Worm (Caenorhabditis elegans) whole organism, L1 larva: ENCODE data around the gene ccpp-6.

Source experiments
- F16B12.6 ChIP-seq: fragments of 150-350 bp; optimal IDR thresholded peaks from 2 replicates; lab custom pipeline; 2014; ENCODE audit warnings: missing biosample characterization, missing genetic modification characterization
- alr-1 ChIP-seq: fragments of 200-800 bp; sonication (Bioruptor generic); optimal IDR thresholded peaks from 2 replicates; lab custom pipeline; 2018; ENCODE audit warnings: borderline replicate concordance, mild to moderate bottlenecking, missing genetic modification characterization, missing compliant biosample characterization
- aly-2 ChIP-seq: fragments of 150-350 bp; optimal IDR thresholded peaks from 2 replicates; lab custom pipeline; 2014; ENCODE audit warnings: missing biosample characterization, missing genetic modification characterization
- ama-1 ChIP-seq: fragments of 150-350 bp; optimal IDR thresholded peaks from 2 replicates; lab custom pipeline; 2014
- blmp-1 ChIP-seq: fragments of 150-350 bp; optimal IDR thresholded peaks from 2 replicates; lab custom pipeline; 2014; ENCODE audit warnings: missing biosample characterization, missing genetic modification characterization
- ceh-63 ChIP-seq: fragments of 200-800 bp; sonication (Bioruptor generic); optimal IDR thresholded peaks from 2 replicates; lab custom pipeline; 2018; ENCODE audit warnings: mild to moderate bottlenecking, missing genetic modification characterization, missing compliant biosample characterization
- ceh-8 ChIP-seq: fragments of 200-800 bp; sonication (Bioruptor generic); optimal IDR thresholded peaks from 2 replicates; lab custom pipeline; 2018; ENCODE audit warnings: mild to moderate bottlenecking, missing genetic modification characterization, moderate library complexity, missing compliant biosample characterization
- ces-1 ChIP-seq: fragments of 150-350 bp; optimal IDR thresholded peaks from 2 replicates; lab custom pipeline; 2014; ENCODE audit warnings: missing biosample characterization, missing genetic modification reagents, missing genetic modification characterization
- dpl-1 ChIP-seq, 3 experiments: fragments of 150-350 bp in 2 of 3; sonication (generic microtip) in 1 of 3; optimal IDR thresholded peaks; 2 replicates each; lab custom pipeline; 2014 to 2017; ENCODE audit warnings: missing biosample characterization in 3 of 3, missing genetic modification characterization in 3 of 3, missing genetic modification reagents in 3 of 3
- efl-3 ChIP-seq: fragments of 200-800 bp; sonication (Bioruptor generic); optimal IDR thresholded peaks from 2 replicates; lab custom pipeline; 2018; ENCODE audit warnings: mild to moderate bottlenecking, missing genetic modification characterization, missing compliant biosample characterization
- elt-3 ChIP-seq, 6 experiments: fragments of 150-350 bp in 1 of 6; sonication (generic microtip); optimal IDR thresholded peaks; 2 replicates each; lab custom pipeline; 2017 to 2018; ENCODE audit warnings: missing biosample characterization in 6 of 6, missing genetic modification characterization in 6 of 6, inconsistent platforms in 1 of 6
- ets-5 ChIP-seq: fragments of 200-800 bp; sonication (Bioruptor generic); IDR thresholded peaks from 2 replicates; pipeline ENCODE4 v1.3.6; 2022; ENCODE audit warnings: missing genetic modification characterization, missing compliant biosample characterization
- fkh-8 ChIP-seq: sonication (generic microtip); optimal IDR thresholded peaks from 2 replicates; lab custom pipeline; 2016; ENCODE audit warnings: mild to moderate bottlenecking, missing genetic modification characterization, missing compliant biosample characterization
- grh-1 ChIP-seq: fragments of 200-800 bp; sonication (Bioruptor generic); IDR thresholded peaks from 2 replicates; pipeline ENCODE4 v1.3.6; 2022; ENCODE audit warnings: missing genetic modification reagents, missing genetic modification characterization, missing compliant biosample characterization
- hlh-17 ChIP-seq: fragments of 200-800 bp; sonication (Bioruptor generic); optimal IDR thresholded peaks from 2 replicates; lab custom pipeline; 2018; ENCODE audit warnings: missing genetic modification characterization, mild to moderate bottlenecking, missing compliant biosample characterization, moderate library complexity, borderline replicate concordance
- hlh-4 ChIP-seq: sonication (generic microtip); optimal IDR thresholded peaks from 2 replicates; lab custom pipeline; 2016; ENCODE audit warnings: mild to moderate bottlenecking, missing genetic modification characterization, missing compliant biosample characterization
- hpl-2 ChIP-seq: fragments of 150-350 bp; optimal IDR thresholded peaks from 2 replicates; lab custom pipeline; 2014; ENCODE audit warnings: missing biosample characterization, missing genetic modification reagents, missing genetic modification characterization
- isw-1 ChIP-seq: fragments of 200-800 bp; sonication (Bioruptor generic); IDR thresholded peaks from 2 replicates; pipeline ENCODE4 v1.3.6; 2022; ENCODE audit warnings: missing genetic modification characterization, missing compliant biosample characterization
- lin-13 ChIP-seq: fragments of 150-350 bp; optimal IDR thresholded peaks from 2 replicates; lab custom pipeline; 2014; ENCODE audit warnings: missing biosample characterization, missing genetic modification reagents, missing genetic modification characterization
- lin-14 ChIP-seq: fragments of 200-800 bp; sonication (Bioruptor generic); optimal IDR thresholded peaks from 2 replicates; lab custom pipeline; 2018; ENCODE audit warnings: mild to moderate bottlenecking, missing genetic modification characterization, moderate library complexity, missing compliant biosample characterization
- lin-15B ChIP-seq: fragments of 150-350 bp; sonication (generic microtip); optimal IDR thresholded peaks from 3 replicates; lab custom pipeline; 2014; ENCODE audit warnings: missing biosample characterization, missing genetic modification characterization
- lir-3 ChIP-seq: sonication (generic microtip); optimal IDR thresholded peaks from 2 replicates; lab custom pipeline; 2016; ENCODE audit warnings: mild to moderate bottlenecking, missing genetic modification characterization, moderate library complexity, missing compliant biosample characterization; ENCODE audit not compliant: poor library complexity
- lsy-2 ChIP-seq, 2 experiments: fragments of 150-350 bp; optimal IDR thresholded peaks; 2 replicates each; lab custom pipeline; 2014; ENCODE audit warnings: missing biosample characterization in 2 of 2, missing genetic modification characterization in 2 of 2
- mab-9 ChIP-seq: fragments of 200-800 bp; sonication (Bioruptor generic); IDR thresholded peaks from 2 replicates; pipeline ENCODE4 v1.3.6; 2022; ENCODE audit warnings: missing genetic modification reagents, missing genetic modification characterization, missing compliant biosample characterization
- nhr-11 ChIP-seq: fragments of 150-350 bp; optimal IDR thresholded peaks from 2 replicates; lab custom pipeline; 2014; ENCODE audit warnings: missing biosample characterization, missing genetic modification characterization
- nhr-237 ChIP-seq: fragments of 150-350 bp; optimal IDR thresholded peaks from 2 replicates; lab custom pipeline; 2014; ENCODE audit warnings: missing biosample characterization, missing genetic modification characterization
- nhr-47 ChIP-seq: sonication (generic microtip); optimal IDR thresholded peaks from 2 replicates; lab custom pipeline; 2016; ENCODE audit warnings: mild to moderate bottlenecking, missing genetic modification characterization, moderate library complexity, missing compliant biosample characterization
- nhr-71 ChIP-seq: sonication (generic microtip); optimal IDR thresholded peaks from 2 replicates; lab custom pipeline; 2016; ENCODE audit warnings: mild to moderate bottlenecking, missing genetic modification characterization, moderate library complexity, missing compliant biosample characterization
- nhr-76 ChIP-seq: sonication (generic microtip); optimal IDR thresholded peaks from 2 replicates; lab custom pipeline; 2017; ENCODE audit warnings: missing biosample characterization, missing genetic modification characterization
- nhr-77 ChIP-seq: fragments of 150-350 bp; optimal IDR thresholded peaks from 2 replicates; lab custom pipeline; 2014; ENCODE audit warnings: missing biosample characterization, missing genetic modification characterization
- nhr-85 ChIP-seq: sonication (generic microtip); peaks from one replicate; lab custom pipeline; 2016; ENCODE audit warnings: missing genetic modification characterization, inconsistent platforms, missing compliant biosample characterization
- pax-3 ChIP-seq: fragments of 200-800 bp; sonication (Bioruptor generic); optimal IDR thresholded peaks from 2 replicates; lab custom pipeline; 2018; ENCODE audit warnings: mild to moderate bottlenecking, missing genetic modification characterization, moderate library complexity, missing compliant biosample characterization
- skn-1 ChIP-seq: fragments of 150-350 bp; optimal IDR thresholded peaks from 2 replicates; lab custom pipeline; 2014; ENCODE audit warnings: missing biosample characterization, missing genetic modification characterization
- snu-23 ChIP-seq: sonication (generic microtip); optimal IDR thresholded peaks from 2 replicates; lab custom pipeline; 2016; ENCODE audit warnings: missing genetic modification characterization, missing compliant biosample characterization
- swsn-7 ChIP-seq: sonication (generic microtip); optimal IDR thresholded peaks from 2 replicates; lab custom pipeline; 2016; ENCODE audit warnings: missing genetic modification characterization, missing compliant biosample characterization
- tbx-2 ChIP-seq: sonication (generic microtip); optimal IDR thresholded peaks from 2 replicates; lab custom pipeline; 2016; ENCODE audit warnings: missing genetic modification characterization, missing compliant biosample characterization
- tlp-1 ChIP-seq: fragments of 150-350 bp; optimal IDR thresholded peaks from 2 replicates; lab custom pipeline; 2014; ENCODE audit warnings: missing biosample characterization, missing genetic modification characterization
- unc-130 ChIP-seq: fragments of 150-350 bp; optimal IDR thresholded peaks from 2 replicates; lab custom pipeline; 2017; ENCODE audit warnings: missing biosample characterization, missing genetic modification characterization, inconsistent platforms
- vab-15 ChIP-seq: sonication (generic microtip); optimal IDR thresholded peaks from 2 replicates; lab custom pipeline; 2017; ENCODE audit warnings: missing genotype, mild to moderate bottlenecking, missing genetic modification characterization, missing compliant biosample characterization
- xbp-1 ChIP-seq: sonication (generic microtip); optimal IDR thresholded peaks from 2 replicates; lab custom pipeline; 2016; ENCODE audit warnings: missing genetic modification characterization, missing compliant biosample characterization
- zag-1 ChIP-seq: fragments of 150-350 bp; optimal IDR thresholded peaks from 2 replicates; lab custom pipeline; 2014; ENCODE audit warnings: missing biosample characterization, missing genetic modification characterization
- ztf-11 ChIP-seq, 2 experiments: sonication (generic microtip); optimal IDR thresholded peaks; 2 replicates each; lab custom pipeline; 2016 to 2017; ENCODE audit warnings: missing genetic modification characterization in 2 of 2, missing biosample characterization in 1 of 2, missing compliant biosample characterization in 1 of 2

Gene ccpp-6

DNA sequence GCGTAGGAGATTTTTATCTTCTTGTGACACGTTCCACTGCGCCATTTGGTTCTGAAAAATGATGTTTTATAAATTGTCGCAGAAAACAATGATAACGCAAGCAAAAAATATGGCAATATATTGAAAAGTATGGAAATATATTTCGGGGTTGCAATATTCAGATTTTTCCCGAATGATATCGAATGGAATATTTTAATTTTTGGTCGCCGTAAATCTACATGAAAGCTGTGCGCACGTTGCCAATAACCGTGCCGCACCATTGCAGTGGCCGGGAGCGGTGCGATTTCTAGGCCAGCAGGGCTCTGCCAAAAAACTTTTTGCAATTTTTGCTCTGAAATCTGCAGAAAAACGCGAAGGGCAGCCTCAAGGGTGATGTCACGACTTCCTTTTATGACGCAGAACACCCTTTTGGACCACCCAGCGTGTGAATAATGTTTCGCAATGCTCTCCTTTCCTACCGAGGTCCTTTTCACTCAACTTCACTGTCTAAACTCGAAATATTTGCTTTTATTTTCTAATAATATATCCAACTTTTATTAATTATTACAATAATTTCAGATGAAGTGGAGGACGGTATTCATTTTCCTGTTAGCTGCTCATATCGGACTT lies 28.9 kb downstream of the ccpp-6 start, which contains the start of the genes F09E5.11 and bmy-1 (continued):
- peak; percentile 92 for TF ChIP-seq fkh-8 (tag; lab: Kevin White, UChicago)
- peak; percentile 91 for TF ChIP-seq lin-14
- TF ChIP-seq mab-9 (GFP tag; lab: Robert Waterston, UW), result peak; percentile 53
- peak; percentile 70 for TF ChIP-seq nhr-77 (tag; lab: Kevin White, UChicago)
- peak; percentile 85 for TF ChIP-seq xbp-1
- peak in 2 of 6 experiments; percentile 16 to 29 for TF ChIP-seq elt-3 (tag; optimal IDR thresholded peaks at IDR 0.05; lab: Kevin White, UChicago)
- peak in 1 of 2 experiments; percentile 92 for TF ChIP-seq ztf-11 (tag; optimal IDR thresholded peaks at IDR 0.05; lab: Kevin White, UChicago)
- TF ChIP-seq nhr-71, result peak; percentile 94
- no peak for TF ChIP-seq tlp-1 (tag; lab: Kevin White, UChicago)
- TF ChIP-seq zag-1 (tag; lab: Kevin White, UChicago), result no peak
- TF ChIP-seq nhr-85 (tag; lab: Kevin White, UChicago), result peak; percentile 91
- no peak for TF ChIP-seq efl-3 (GFP tag; lab: Kevin White, UChicago)
- TF ChIP-seq lir-3, result peak; percentile 95
- TF ChIP-seq swsn-7 (tag; lab: Kevin White, UChicago), result peak; percentile 86
- peak; percentile 91 for TF ChIP-seq tbx-2 (tag; lab: Kevin White, UChicago)
- TF ChIP-seq nhr-237 (tag; lab: Kevin White, UChicago), result no peak
- peak; percentile 61 to 76 (median 74) for TF ChIP-seq dpl-1 (GFP tag; optimal IDR thresholded peaks at IDR 0.05; lab: Kevin White, UChicago)
- TF ChIP-seq hlh-17, result no peak
- TF ChIP-seq snu-23 (GFP tag; lab: Kevin White, UChicago), result peak; percentile 84
- TF ChIP-seq ama-1 (lab: Kevin White, UChicago), result no peak
- no peak for TF ChIP-seq alr-1 (tag; lab: Kevin White, UChicago)
- TF ChIP-seq blmp-1 (tag; lab: Kevin White, UChicago), result peak; percentile 1
- no peak for TF ChIP-seq nhr-76 (tag; lab: Kevin White, UChicago)
- TF ChIP-seq hlh-4, result no peak
- peak; percentile 91 for TF ChIP-seq nhr-47 (tag; lab: Kevin White, UChicago)
- TF ChIP-seq lsy-2 (tag; optimal IDR thresholded peaks at IDR 0.05; lab: Kevin White, UChicago), result peak; percentile 80 to 81
- TF ChIP-seq ceh-63 (GFP tag; lab: Kevin White, UChicago), result no peak
- peak; percentile 86 for TF ChIP-seq lin-13
- TF ChIP-seq grh-1, result peak; percentile 66
- peak; percentile 50 for TF ChIP-seq F16B12.6
- peak; percentile 67 for TF ChIP-seq ceh-8 (GFP tag; lab: Kevin White, UChicago)
- peak; percentile 64 for TF ChIP-seq unc-130 (tag; lab: Kevin White, UChicago)
- TF ChIP-seq isw-1 (GFP tag; lab: Robert Waterston, UW), result peak; percentile 87
- peak; percentile 88 for TF ChIP-seq lin-15B (tag; lab: Kevin White, UChicago)
- TF ChIP-seq hpl-2 (GFP tag; lab: Kevin White, UChicago), result no peak
- TF ChIP-seq pax-3, result peak; percentile 84
- TF ChIP-seq vab-15, result peak; percentile 18
- no peak for TF ChIP-seq aly-2 (tag; lab: Kevin White, UChicago)
- peak; percentile 84 for TF ChIP-seq skn-1 (tag; lab: Kevin White, UChicago)
- no peak for TF ChIP-seq ets-5
- peak; percentile 16 for TF ChIP-seq nhr-11 (tag; lab: Kevin White, UChicago)

DNA sequence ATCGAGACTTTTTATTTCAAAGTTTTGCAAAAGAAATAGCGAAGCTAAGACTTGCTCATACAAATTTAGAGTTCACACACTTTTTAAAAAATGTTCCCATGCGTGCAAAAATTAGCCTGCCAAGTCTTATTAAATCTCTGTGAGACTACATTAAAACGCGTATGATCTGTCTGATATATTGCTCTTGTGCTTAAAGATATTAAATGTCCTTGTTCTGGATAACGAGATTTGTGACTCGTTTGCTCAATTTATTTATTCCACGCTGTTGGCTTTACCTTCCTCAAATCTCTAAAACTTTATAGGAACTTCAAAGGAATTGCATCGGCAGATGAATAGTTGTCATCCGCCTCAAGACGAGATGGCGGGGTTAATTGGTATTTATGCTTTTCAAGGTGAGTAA lies 31.7 kb downstream of the ccpp-6 start, which contains the start of gene srg-69:
TSS of gene srg-69 (plus strand) at position 301 of the 400 bp plus-strand sequence.
- no peak for TF ChIP-seq ces-1 (GFP tag; lab: Kevin White, UChicago)
- TF ChIP-seq nhr-11 (tag; lab: Kevin White, UChicago), result no peak
